Worm (Caenorhabditis elegans): ENCODE results near the gene aat-3.

Gene aat-3

ce11 chrX:2577442-2577841 is 25.4 kb downstream of the aat-3 start, which contains the start of gene ttr-42:
TSS of gene ttr-42 (plus strand) at chrX:2577742.
- no peak for TF ChIP-seq sox-4 (tag; optimal IDR thresholded peaks at IDR 0.05)
- no peak for TF ChIP-seq tbx-2 (tag; optimal IDR thresholded peaks at IDR 0.05)

ce11 chrX:2580524-2580981 is 28.5 kb downstream of the aat-3 start, which contains the start of gene H01M10.1:
TSS of gene H01M10.1 (minus strand) at chrX:2580574.
- TF ChIP-seq sup-37 (GFP tag; optimal IDR thresholded peaks at IDR 0.05) (no peak), pqm-1 (tag; optimal IDR thresholded peaks at IDR 0.05) (peak; percentile 20), nhr-71 (tag; optimal IDR thresholded peaks at IDR 0.05) (peak; percentile 34), tlp-1 (tag; optimal IDR thresholded peaks at IDR 0.05) (no peak), lin-14 (GFP tag; optimal IDR thresholded peaks at IDR 0.05) (peak; percentile 9), lin-35 (GFP tag; optimal IDR thresholded peaks at IDR 0.05) (peak in 1 of 2 experiments; percentile 26), mdl-1 (tag; optimal IDR thresholded peaks at IDR 0.05) (peak in 1 of 2 experiments; percentile 4), pax-3 (tag; optimal IDR thresholded peaks at IDR 0.05) (no peak), snu-23 (GFP tag; optimal IDR thresholded peaks at IDR 0.05) (no peak), lsy-2 (tag; optimal IDR thresholded peaks at IDR 0.05) (peak in 1 of 2 experiments; percentile 5), ceh-8 (GFP tag; optimal IDR thresholded peaks at IDR 0.05) (no peak), nhr-20 (tag; optimal IDR thresholded peaks at IDR 0.05) (peak; percentile 31), xbp-1 (tag; optimal IDR thresholded peaks at IDR 0.05) (no peak), elt-2 (tag; optimal IDR thresholded peaks at IDR 0.05) (peak; percentile 94), grh-1 (GFP tag; IDR thresholded peaks at IDR 0.05) (no peak), ama-1 (optimal IDR thresholded peaks at IDR 0.05) (no peak), nhr-90 (tag; optimal IDR thresholded peaks at IDR 0.05; ENCODE audit: poor library complexity) (no peak)

ce11 chrX:2581828-2582589 is 29.9 kb downstream of the aat-3 start:
- TF ChIP-seq C16A3.4 (tag; optimal IDR thresholded peaks at IDR 0.05) (peak; percentile 7), ceh-63 (GFP tag; optimal IDR thresholded peaks at IDR 0.05) (no peak), hlh-17 (GFP tag; optimal IDR thresholded peaks at IDR 0.05; ENCODE audit: borderline replicate concordance) (no peak), nhr-90 (tag; optimal IDR thresholded peaks at IDR 0.05; ENCODE audit: poor library complexity) (peak; percentile 32), sup-37 (GFP tag; optimal IDR thresholded peaks at IDR 0.05) (no peak), grh-1 (GFP tag; IDR thresholded peaks at IDR 0.05) (no peak), irx-1 (tag; optimal IDR thresholded peaks at IDR 0.05) (no peak), lin-14 (GFP tag; optimal IDR thresholded peaks at IDR 0.05) (peak; percentile 80), skn-1 (tag; optimal IDR thresholded peaks at IDR 0.05) (peak; percentile 65), nhr-19 (GFP tag; conservative IDR thresholded peaks at IDR 0.05) (0 out of 2 replicates have a peak, but pooled peaks have one; percentile 12), snpc-4 (tag; optimal IDR thresholded peaks at IDR 0.05) (no peak), blmp-1 (tag; optimal IDR thresholded peaks at IDR 0.05) (peak; percentile 46), lin-15B (tag; optimal IDR thresholded peaks at IDR 0.05) (no peak), elt-3 (tag; optimal IDR thresholded peaks at IDR 0.05) (peak in 2 of 6 experiments; percentile 52 to 61), aha-1 (tag; optimal IDR thresholded peaks at IDR 0.05) (no peak), pqm-1 (tag; optimal IDR thresholded peaks at IDR 0.05) (no peak), ceh-90 (tag; optimal IDR thresholded peaks at IDR 0.05) (no peak), nhr-71 (tag; optimal IDR thresholded peaks at IDR 0.05) (peak; percentile 70), tbx-2 (tag; optimal IDR thresholded peaks at IDR 0.05) (peak; percentile 8), F16B12.6 (tag; optimal IDR thresholded peaks at IDR 0.05) (no peak), lin-35 (GFP tag; optimal IDR thresholded peaks at IDR 0.05) (peak in 1 of 2 experiments; percentile 59), mdl-1 (tag; optimal IDR thresholded peaks at IDR 0.05) (peak in 1 of 2 experiments; percentile 56), snu-23 (GFP tag; optimal IDR thresholded peaks at IDR 0.05) (peak; percentile 69), unc-62 (GFP tag; optimal IDR thresholded peaks at IDR 0.05) (no peak), lir-3 (tag; optimal IDR thresholded peaks at IDR 0.05; ENCODE audit: poor library complexity) (peak; percentile 2), unc-98 (GFP tag; IDR thresholded peaks at IDR 0.05) (no peak), egl-27 (tag; optimal IDR thresholded peaks at IDR 0.05) (no peak), lsy-2 (tag; optimal IDR thresholded peaks at IDR 0.05) (peak in 1 of 2 experiments; percentile 10), swsn-7 (tag; optimal IDR thresholded peaks at IDR 0.05) (no peak), ztf-11 (tag; optimal IDR thresholded peaks at IDR 0.05) (no peak), nhr-47 (tag; optimal IDR thresholded peaks at IDR 0.05) (no peak), tlp-1 (tag; optimal IDR thresholded peaks at IDR 0.05) (no peak), pax-3 (tag; optimal IDR thresholded peaks at IDR 0.05) (no peak), pag-3 (tag; optimal IDR thresholded peaks at IDR 0.05; ENCODE audit: borderline replicate concordance, insufficient read depth) (peak; percentile 76), nhr-85 (tag) (peak; percentile 91), nhr-20 (tag; optimal IDR thresholded peaks at IDR 0.05) (peak; percentile 73), nhr-28 (tag; optimal IDR thresholded peaks at IDR 0.05) (no peak), zag-1 (tag; optimal IDR thresholded peaks at IDR 0.05) (no peak), fos-1 (tag; optimal IDR thresholded peaks at IDR 0.05) (no peak)
